Fruit fly (Drosophila melanogaster) whole organism, embryonic: Measurements from ENCODE around the gene SmydA-9.

Experiments
- Abd-B ChIP-seq: fragments of 200-800 bp; sonication (Bioruptor generic); optimal IDR thresholded peaks from 2 replicates; lab custom pipeline; 2018; ENCODE audit warnings: missing biosample characterization, mild to moderate bottlenecking, missing genetic modification characterization, moderate library complexity
- Atf6 ChIP-seq: fragments of 200-800 bp; sonication (Bioruptor generic); IDR thresholded peaks from 2 replicates; pipeline ENCODE4 v1.3.6; 2022; ENCODE audit warnings: missing biosample characterization, missing genetic modification characterization
- CG11723 ChIP-seq: fragments of 200-800 bp; sonication (Bioruptor generic); optimal IDR thresholded peaks from 2 replicates; lab custom pipeline; 2017; ENCODE audit warnings: missing biosample characterization, mild to moderate bottlenecking, missing genetic modification characterization
- CG13894 ChIP-seq: fragments of 200-800 bp; sonication (Bioruptor generic); optimal IDR thresholded peaks from 3 replicates; lab custom pipeline; 2018; ENCODE audit warnings: missing biosample characterization, mild to moderate bottlenecking, missing genetic modification characterization, moderate library complexity
- CG14710 ChIP-seq: fragments of 200-800 bp; sonication (Bioruptor generic); optimal IDR thresholded peaks from 3 replicates; lab custom pipeline; 2019; ENCODE audit warnings: missing biosample characterization, mild to moderate bottlenecking, missing genetic modification characterization, moderate library complexity
- CG14860 ChIP-seq: fragments of 200-800 bp; sonication (Bioruptor generic); IDR thresholded peaks from 3 replicates; pipeline ENCODE4 v1.3.6; 2022; ENCODE audit warnings: missing biosample characterization, missing genetic modification characterization; ENCODE audit not compliant: partially characterized antibody
- CG15269 ChIP-seq: fragments of 200-800 bp; sonication (Bioruptor generic); optimal IDR thresholded peaks from 2 replicates; lab custom pipeline; 2018; ENCODE audit warnings: missing biosample characterization, mild to moderate bottlenecking, missing genetic modification characterization, moderate library complexity
- CG16813 ChIP-seq: fragments of 200-800 bp; sonication (Bioruptor generic); IDR thresholded peaks from 3 replicates; pipeline ENCODE4 v1.3.6; 2022; ENCODE audit warnings: missing biosample characterization, missing genetic modification characterization; ENCODE audit not compliant: partially characterized antibody
- CG17829 ChIP-seq: fragments of 200-800 bp; optimal IDR thresholded peaks from 2 replicates; lab custom pipeline; 2019; ENCODE audit warnings: missing biosample characterization, mild to moderate bottlenecking, missing genetic modification characterization, moderate library complexity
- CG2116 ChIP-seq: fragments of 200-800 bp; sonication (Bioruptor generic); optimal IDR thresholded peaks from 3 replicates; lab custom pipeline; 2018; ENCODE audit warnings: missing biosample characterization, mild to moderate bottlenecking, missing genetic modification characterization
- CG3847 ChIP-seq: fragments of 200-800 bp; sonication (Bioruptor generic); IDR thresholded peaks from 2 replicates; pipeline ENCODE4 v1.3.6; 2022; ENCODE audit warnings: missing biosample characterization, missing genetic modification characterization
- CG4328 ChIP-seq: fragments of 200-800 bp; sonication (Bioruptor generic); optimal IDR thresholded peaks from 3 replicates; lab custom pipeline; 2017; ENCODE audit warnings: missing biosample characterization, missing genetic modification reagents, missing genetic modification characterization
- CG4424 ChIP-seq: fragments of 200-800 bp; sonication (Bioruptor generic); optimal IDR thresholded peaks from 3 replicates; lab custom pipeline; 2016; ENCODE audit warnings: missing biosample characterization, missing genetic modification characterization
- CG6791 ChIP-seq: fragments of 200-800 bp; sonication (Bioruptor generic); IDR thresholded peaks from 3 replicates; pipeline ENCODE4 v1.3.6; 2022; ENCODE audit warnings: missing biosample characterization, missing genetic modification characterization; ENCODE audit not compliant: partially characterized antibody
- CG8290 ChIP-seq, 3 experiments: fragments of 200-800 bp; sonication (Bioruptor generic); optimal IDR thresholded peaks; 2 replicates each; lab custom pipeline; 2016 to 2019; ENCODE audit warnings: missing biosample characterization in 3 of 3, missing genetic modification characterization in 3 of 3, mild to moderate bottlenecking in 2 of 3, moderate library complexity in 1 of 3
- D ChIP-seq, 2 experiments: fragments of 200-800 bp in 1 of 2; fragments of >200 bp in 1 of 2; sonication (Bioruptor generic) in 1 of 2; optimal IDR thresholded peaks; 2 replicates in 1 of 2; 3 replicates in 1 of 2; lab custom pipeline; 2017; ENCODE audit warnings: mild to moderate bottlenecking in 1 of 2, missing biosample characterization in 1 of 2, missing genetic modification characterization in 1 of 2, missing genetic modification reagents in 1 of 2
- Dll ChIP-seq: fragments of 200-800 bp; sonication (Bioruptor generic); IDR thresholded peaks from 4 replicates; pipeline ENCODE4 v1.3.6; 2022; ENCODE audit warnings: missing biosample characterization, missing genetic modification characterization; ENCODE audit not compliant: partially characterized antibody
- Dp ChIP-seq: fragments of 200-800 bp; sonication (Bioruptor generic); optimal IDR thresholded peaks from 2 replicates; lab custom pipeline; 2018; ENCODE audit warnings: missing biosample characterization, mild to moderate bottlenecking, missing genetic modification characterization, moderate library complexity
- E2f2 ChIP-seq: fragments of 200-800 bp; sonication (Bioruptor generic); IDR thresholded peaks from 2 replicates; pipeline ENCODE4 v1.3.6; 2022; ENCODE audit warnings: missing biosample characterization, missing genetic modification characterization
- Ets97D ChIP-seq: fragments of 200-800 bp; sonication (Bioruptor generic); optimal IDR thresholded peaks from 3 replicates; lab custom pipeline; 2016; ENCODE audit warnings: missing biosample characterization, missing genetic modification characterization
- HmgZ ChIP-seq: fragments of 200-800 bp; sonication (Bioruptor generic); optimal IDR thresholded peaks from 2 replicates; lab custom pipeline; 2018; ENCODE audit warnings: missing biosample characterization, mild to moderate bottlenecking, missing genetic modification characterization
- MBD-R2 ChIP-seq: fragments of 200-800 bp; sonication (Bioruptor generic); IDR thresholded peaks from 2 replicates; pipeline ENCODE4 v1.3.6; 2022; ENCODE audit warnings: missing biosample characterization, missing genetic modification characterization
- Mes4 ChIP-seq: fragments of 200-800 bp; sonication (Bioruptor generic); optimal IDR thresholded peaks from 2 replicates; lab custom pipeline; 2016; ENCODE audit warnings: missing biosample characterization, missing genetic modification characterization
- Nf-YA ChIP-seq: fragments of 200-800 bp; sonication (Bioruptor generic); IDR thresholded peaks from 2 replicates; pipeline ENCODE4 v1.3.6; 2022; ENCODE audit warnings: missing biosample characterization, missing genetic modification characterization
- Opbp ChIP-seq: fragments of 200-800 bp; sonication (Bioruptor generic); IDR thresholded peaks from 3 replicates; pipeline ENCODE4 v1.3.6; 2022; ENCODE audit warnings: missing biosample characterization, missing genetic modification characterization; ENCODE audit not compliant: partially characterized antibody
- Pdp1 ChIP-seq, 2 experiments: fragments of 200-800 bp; sonication (Bioruptor generic); optimal IDR thresholded peaks; 3 replicates each; lab custom pipeline; 2016; ENCODE audit warnings: missing biosample characterization in 2 of 2, missing genetic modification characterization in 2 of 2, mild to moderate bottlenecking in 1 of 2, moderate library complexity in 1 of 2
- Scr ChIP-seq: fragments of 200-800 bp; sonication (Bioruptor generic); IDR thresholded peaks from 2 replicates; pipeline ENCODE4 v1.3.6; 2022; ENCODE audit warnings: missing biosample characterization, missing genetic modification characterization; ENCODE audit not compliant: partially characterized antibody
- TFAM ChIP-seq: fragments of 200-800 bp; sonication (Bioruptor generic); optimal IDR thresholded peaks from 2 replicates; lab custom pipeline; 2017; ENCODE audit warnings: missing biosample characterization, missing genetic modification characterization, inconsistent platforms
- YL-1 ChIP-seq: fragments of 200-800 bp; sonication (Bioruptor generic); optimal IDR thresholded peaks from 3 replicates; lab custom pipeline; 2017; ENCODE audit warnings: missing biosample characterization, mild to moderate bottlenecking, missing genetic modification characterization
- az2 ChIP-seq: fragments of 200-800 bp; sonication (Bioruptor generic); optimal IDR thresholded peaks from 3 replicates; lab custom pipeline; 2016; ENCODE audit warnings: missing biosample characterization, missing genetic modification characterization
- chn ChIP-seq: fragments of 200-800 bp; sonication (Bioruptor generic); optimal IDR thresholded peaks from 2 replicates; lab custom pipeline; 2016; ENCODE audit warnings: missing biosample characterization, missing genetic modification characterization
- fru ChIP-seq: fragments of >200 bp; optimal IDR thresholded peaks from 2 replicates; lab custom pipeline; 2017
- gfzf ChIP-seq: fragments of 200-800 bp; sonication (Bioruptor generic); optimal IDR thresholded peaks from 2 replicates; lab custom pipeline; 2016; ENCODE audit warnings: missing biosample characterization, mild to moderate bottlenecking, missing genetic modification characterization, moderate library complexity
- ham ChIP-seq: fragments of 200-800 bp; sonication (Bioruptor generic); IDR thresholded peaks from 2 replicates; pipeline ENCODE4 v1.3.6; 2022; ENCODE audit warnings: missing biosample characterization, missing genetic modification characterization
- hb ChIP-seq: fragments of 200-800 bp; sonication (Bioruptor generic); IDR thresholded peaks from 3 replicates; pipeline ENCODE4 v1.3.6; 2022; ENCODE audit warnings: missing biosample characterization, missing genetic modification characterization; ENCODE audit not compliant: partially characterized antibody
- jing ChIP-seq: fragments of 200-800 bp; sonication (Bioruptor generic); optimal IDR thresholded peaks from 2 replicates; lab custom pipeline; 2018; ENCODE audit warnings: missing biosample characterization, mild to moderate bottlenecking, missing genetic modification characterization
- knrl ChIP-seq: fragments of 200-800 bp; sonication (Bioruptor generic); IDR thresholded peaks from 3 replicates; pipeline ENCODE4 v1.3.6; 2022; ENCODE audit warnings: missing biosample characterization, missing genetic modification characterization; ENCODE audit not compliant: partially characterized antibody
- lmd ChIP-seq: fragments of 200-800 bp; sonication (Bioruptor generic); IDR thresholded peaks from 2 replicates; pipeline ENCODE4 v1.3.6; 2022; ENCODE audit warnings: missing biosample characterization, missing genetic modification characterization
- nerfin-2 ChIP-seq: fragments of 200-800 bp; sonication (Bioruptor generic); IDR thresholded peaks from 2 replicates; pipeline ENCODE4 v1.3.6; 2022; ENCODE audit warnings: missing biosample characterization, missing genetic modification characterization; ENCODE audit not compliant: partially characterized antibody
- sens ChIP-seq: fragments of 200-800 bp; sonication (Bioruptor generic); peaks from one replicate; lab custom pipeline; 2016; ENCODE audit warnings: missing biosample characterization, missing genetic modification characterization
- sens-2 ChIP-seq: fragments of 200-800 bp; sonication (Bioruptor generic); IDR thresholded peaks from 2 replicates; pipeline ENCODE4 v1.3.6; 2022; ENCODE audit warnings: missing biosample characterization, missing genetic modification characterization
- shn ChIP-seq: fragments of 200-800 bp; sonication (Bioruptor generic); optimal IDR thresholded peaks from 3 replicates; lab custom pipeline; 2016; ENCODE audit warnings: missing biosample characterization, missing genetic modification characterization
- slbo ChIP-seq: fragments of 200-800 bp; sonication (Bioruptor generic); IDR thresholded peaks from 2 replicates; pipeline ENCODE4 v1.3.6; 2022; ENCODE audit warnings: missing biosample characterization, missing genetic modification characterization
- slou ChIP-seq: fragments of 200-800 bp; sonication (Bioruptor generic); optimal IDR thresholded peaks from 3 replicates; lab custom pipeline; 2016; ENCODE audit warnings: missing biosample characterization, missing genetic modification characterization
- unc-4 ChIP-seq: fragments of 200-800 bp; sonication (Bioruptor generic); IDR thresholded peaks from 2 replicates; pipeline ENCODE4 v1.3.6; 2022; ENCODE audit warnings: missing biosample characterization, missing genetic modification characterization; ENCODE audit not compliant: partially characterized antibody
- vnd ChIP-seq: fragments of 200-800 bp; sonication (Bioruptor generic); IDR thresholded peaks from 3 replicates; pipeline ENCODE4 v1.3.6; 2022; ENCODE audit warnings: missing biosample characterization, missing genetic modification characterization; ENCODE audit not compliant: partially characterized antibody
- zen2 ChIP-seq: fragments of 200-800 bp; sonication (Bioruptor generic); IDR thresholded peaks from 3 replicates; pipeline ENCODE4 v1.3.6; 2022; ENCODE audit warnings: missing biosample characterization, missing genetic modification characterization; ENCODE audit not compliant: partially characterized antibody

Gene SmydA-9

DNA sequence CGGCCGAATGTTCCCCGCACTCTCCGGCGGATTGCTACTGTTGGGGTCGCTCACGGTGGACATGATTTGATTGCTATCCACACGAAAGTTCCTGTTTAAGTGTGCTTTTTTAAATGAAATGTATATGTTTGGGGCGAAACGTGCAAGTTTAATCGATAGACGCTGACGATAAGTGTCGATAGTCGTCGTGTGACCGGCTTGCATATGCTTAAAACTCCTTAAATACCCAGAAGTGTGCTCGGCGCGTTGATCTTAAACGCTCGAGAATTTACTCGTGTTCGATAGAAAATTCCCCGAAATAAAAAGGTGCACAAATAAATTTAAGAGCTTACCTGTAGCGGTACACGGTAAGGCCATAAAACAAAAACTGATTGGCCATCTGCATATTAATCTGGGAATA is 48.8 kb downstream of the SmydA-9 start, which contains the start of the genes Zpr1 and CG44532 (continued):
- no peak for TF ChIP-seq CG3847 (GFP tag; lab: Robert Waterston, UW)
- no peak for TF ChIP-seq ham (GFP tag; lab: Robert Waterston, UW)
- TF ChIP-seq jing = no peak

DNA sequence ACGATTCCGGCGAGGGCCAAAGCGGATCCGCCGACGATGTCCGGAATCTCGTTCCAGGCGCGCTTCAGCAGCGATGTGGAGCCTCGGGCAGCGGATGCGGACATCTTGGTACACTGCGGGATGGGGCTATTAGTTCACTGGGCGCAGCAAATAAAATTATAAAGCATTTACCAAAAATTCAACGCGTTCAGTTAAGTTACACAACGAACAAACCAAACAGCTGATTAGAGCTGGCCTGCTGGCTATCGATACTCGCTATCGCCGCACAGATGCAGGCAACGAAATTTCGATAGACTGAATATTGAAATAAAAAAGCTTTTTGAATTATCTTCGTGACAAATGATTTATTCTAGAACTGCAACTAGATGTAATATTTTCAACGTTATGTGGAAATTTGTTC is 51.0 kb downstream of the SmydA-9 start, which contains the start of gene NdufA3:
Gene NdufA3 (minus strand): TSS at position 317 of the 400 bp plus-strand sequence.
- TF ChIP-seq hb (GFP tag; lab: Robert Waterston, UW) = peak; percentile 81
- peak; percentile 8; the same call in 1 of the 2 replicates for TF ChIP-seq slbo (GFP tag; lab: Robert Waterston, UW)
- no peak for TF ChIP-seq fru (lab: Kevin White, UChicago)
- peak; percentile 73 for TF ChIP-seq vnd
- TF ChIP-seq E2f2 = peak; percentile 50
- no peak for TF ChIP-seq CG11723
- TF ChIP-seq CG15269 (tag; lab: Kevin White, UChicago) = no peak
- peak; percentile 11 for TF ChIP-seq CG17829 (tag; lab: Kevin White, UChicago)
- no peak for TF ChIP-seq slou (GFP tag; lab: Kevin White, UChicago)
- peak; percentile 83 for TF ChIP-seq Scr (GFP tag; lab: Robert Waterston, UW)
- peak; percentile 46 for TF ChIP-seq Dp (GFP tag; lab: Kevin White, UChicago)
- peak in 1 of 2 experiments; percentile 99 for TF ChIP-seq Pdp1 (GFP tag; optimal IDR thresholded peaks at IDR 0.05; lab: Kevin White, UChicago)
- TF ChIP-seq HmgZ (tag; lab: Kevin White, UChicago) = peak; percentile 32
- TF ChIP-seq MBD-R2 (GFP tag; lab: Robert Waterston, UW) = peak; percentile 82
- TF ChIP-seq YL-1 (GFP tag; lab: Kevin White, UChicago) = peak; percentile 56
- TF ChIP-seq lmd = no peak
- peak; percentile 73 for TF ChIP-seq sens
- TF ChIP-seq Atf6 = no peak
- no peak for TF ChIP-seq TFAM (GFP tag; lab: Kevin White, UChicago)
- peak; percentile 87 for TF ChIP-seq CG6791 (GFP tag; lab: Robert Waterston, UW)
- TF ChIP-seq Ets97D (GFP tag; lab: Kevin White, UChicago) = no peak
- no peak for TF ChIP-seq CG4328 (GFP tag; lab: Kevin White, UChicago)
- peak; percentile 67; the same call in 2 of the 3 replicates for TF ChIP-seq zen2 (GFP tag; lab: Robert Waterston, UW)
- TF ChIP-seq sens-2 (GFP tag; lab: Robert Waterston, UW) = no peak
- TF ChIP-seq Mes4 = no peak
- TF ChIP-seq CG2116 (GFP tag; lab: Kevin White, UChicago) = peak; percentile 41
- no peak for TF ChIP-seq CG4424 (GFP tag; lab: Kevin White, UChicago)
- peak; percentile 72 for TF ChIP-seq CG16813 (GFP tag; lab: Robert Waterston, UW)
- TF ChIP-seq Abd-B (GFP tag; lab: Kevin White, UChicago) = no peak
- TF ChIP-seq gfzf = peak; percentile 46
- peak; percentile 83 for TF ChIP-seq Dll (GFP tag; lab: Robert Waterston, UW)
- peak; percentile 78 for TF ChIP-seq knrl
- TF ChIP-seq unc-4 (GFP tag; lab: Robert Waterston, UW) = peak; percentile 79
- TF ChIP-seq CG14860 (GFP tag; lab: Robert Waterston, UW) = peak; percentile 69
- TF ChIP-seq Opbp (GFP tag; lab: Robert Waterston, UW) = peak; percentile 82
- TF ChIP-seq D (optimal IDR thresholded peaks at IDR 0.05; lab: Kevin White, UChicago) = no peak
- TF ChIP-seq D (GFP tag; optimal IDR thresholded peaks at IDR 0.05; lab: Kevin White, UChicago) = no peak
- TF ChIP-seq CG8290 (GFP tag; optimal IDR thresholded peaks at IDR 0.05; lab: Kevin White, UChicago) = no peak
- peak in 1 of 2 experiments; percentile 19 for TF ChIP-seq CG8290 (tag; optimal IDR thresholded peaks at IDR 0.05; lab: Kevin White, UChicago)
- TF ChIP-seq nerfin-2 = peak; percentile 80
- TF ChIP-seq chn = no peak
- TF ChIP-seq CG13894 = no peak
- TF ChIP-seq CG14710 = no peak
- TF ChIP-seq Nf-YA (GFP tag; lab: Robert Waterston, UW) = no peak
- no peak for TF ChIP-seq az2 (GFP tag; lab: Kevin White, UChicago)
- TF ChIP-seq shn = no peak
